Fruit fly (Drosophila melanogaster): ENCODE data around the gene Dph3.

Dph3 gene

dm6 chr3R:11211291-11212061 is 20.2 kb upstream of the Dph3 start:
- peak; percentile 41 for TF ChIP-seq dmrt93B (GFP tag; optimal IDR thresholded peaks at IDR 0.05)
- TF ChIP-seq Sp1 (GFP tag; optimal IDR thresholded peaks at IDR 0.05), result peak; percentile 59
- peak; percentile 88 for TF ChIP-seq Jra (GFP tag; optimal IDR thresholded peaks at IDR 0.05)
- no peak for TF ChIP-seq Abd-B (GFP tag; optimal IDR thresholded peaks at IDR 0.05)
- TF ChIP-seq br (GFP tag; optimal IDR thresholded peaks at IDR 0.05), result peak; percentile 36
- TF ChIP-seq Hr83 (GFP tag; optimal IDR thresholded peaks at IDR 0.05; ENCODE audit: poor library complexity, severe bottlenecking), result peak; percentile 66
- peak; percentile 73 for TF ChIP-seq HLH106 (tag; optimal IDR thresholded peaks at IDR 0.05)
- TF ChIP-seq ey (GFP tag; optimal IDR thresholded peaks at IDR 0.05), result peak; percentile 65
- no peak for TF ChIP-seq Hr78 (GFP tag; optimal IDR thresholded peaks at IDR 0.05)
- TF ChIP-seq pan (optimal IDR thresholded peaks at IDR 0.05), result no peak
- no peak for TF ChIP-seq CG32264 (GFP tag; optimal IDR thresholded peaks at IDR 0.05)
- TF ChIP-seq sage (GFP tag; optimal IDR thresholded peaks at IDR 0.05), result no peak
- no peak for TF ChIP-seq tai (GFP tag; optimal IDR thresholded peaks at IDR 0.05)
- no peak for TF ChIP-seq lola (GFP tag; optimal IDR thresholded peaks at IDR 0.05)
- TF ChIP-seq fru (GFP tag; optimal IDR thresholded peaks at IDR 0.05), result peak; percentile 60
- peak; percentile 61 for TF ChIP-seq Hnf4 (GFP tag; optimal IDR thresholded peaks at IDR 0.05)
- peak in 1 of 2 experiments; percentile 4 for TF ChIP-seq dl (GFP tag; optimal IDR thresholded peaks at IDR 0.05; ENCODE audit: insufficient read depth in 1 of 2, partially characterized antibody in 2 of 2)
- TF ChIP-seq Dif (GFP tag; optimal IDR thresholded peaks at IDR 0.05; ENCODE audit: partially characterized antibody), result no peak
- no peak for TF ChIP-seq dsf (GFP tag; optimal IDR thresholded peaks at IDR 0.05; ENCODE audit: borderline replicate concordance)
- peak; percentile 62 for TF ChIP-seq OdsH (GFP tag; optimal IDR thresholded peaks at IDR 0.05)
- TF ChIP-seq Dfd (GFP tag; optimal IDR thresholded peaks at IDR 0.05), result no peak
- TF ChIP-seq rgr (GFP tag; optimal IDR thresholded peaks at IDR 0.05), result peak; percentile 77
- TF ChIP-seq GATAd (GFP tag; optimal IDR thresholded peaks at IDR 0.05), result no peak
- no peak for TF ChIP-seq jim (GFP tag; optimal IDR thresholded peaks at IDR 0.05)
- peak; percentile 74 for TF ChIP-seq h (GFP tag; optimal IDR thresholded peaks at IDR 0.05)
- TF ChIP-seq usp (GFP tag; optimal IDR thresholded peaks at IDR 0.05), result no peak
- TF ChIP-seq psq (GFP tag; optimal IDR thresholded peaks at IDR 0.05), result peak; percentile 63
- no peak for TF ChIP-seq N (GFP tag; optimal IDR thresholded peaks at IDR 0.05)
- TF ChIP-seq CrebA (GFP tag; optimal IDR thresholded peaks at IDR 0.05; ENCODE audit: borderline replicate concordance), result no peak
- TF ChIP-seq foxo (GFP tag; optimal IDR thresholded peaks at IDR 0.05), result peak in 1 of 2 experiments; percentile 80
- TF ChIP-seq sv (GFP tag; optimal IDR thresholded peaks at IDR 0.05), result peak; percentile 55
- TF ChIP-seq Myc (optimal IDR thresholded peaks at IDR 0.05), result peak; percentile 71
- no peak for TF ChIP-seq Rel (GFP tag; optimal IDR thresholded peaks at IDR 0.05)
- peak; percentile 64 for TF ChIP-seq Rel (tag; optimal IDR thresholded peaks at IDR 0.05)
- TF ChIP-seq Mio (GFP tag; optimal IDR thresholded peaks at IDR 0.05), result no peak
- no peak for TF ChIP-seq brk (GFP tag; optimal IDR thresholded peaks at IDR 0.05)
- no peak for TF ChIP-seq Vsx2 (GFP tag; optimal IDR thresholded peaks at IDR 0.05; ENCODE audit: partially characterized antibody)
- TF ChIP-seq CG9705 (GFP tag; optimal IDR thresholded peaks at IDR 0.05), result peak; percentile 40
- TF ChIP-seq woc (GFP tag; optimal IDR thresholded peaks at IDR 0.05), result peak; percentile 82

dm6 chr3R:11214449-11214950 is 17.2 kb upstream of the Dph3 start, which contains the start of gene ZnT86D:
ZnT86D (minus strand) TSS chr3R:11214539.
- no peak for TF ChIP-seq pan (optimal IDR thresholded peaks at IDR 0.05)
- no peak for TF ChIP-seq dl (GFP tag; optimal IDR thresholded peaks at IDR 0.05; ENCODE audit: insufficient read depth in 1 of 2, partially characterized antibody in 2 of 2)
- TF ChIP-seq dsf (GFP tag; optimal IDR thresholded peaks at IDR 0.05; ENCODE audit: borderline replicate concordance), result no peak
- no peak for TF ChIP-seq GATAd (GFP tag; optimal IDR thresholded peaks at IDR 0.05)
- no peak for TF ChIP-seq Dfd (GFP tag; optimal IDR thresholded peaks at IDR 0.05)
- no peak for TF ChIP-seq CrebA (GFP tag; optimal IDR thresholded peaks at IDR 0.05; ENCODE audit: borderline replicate concordance)
- TF ChIP-seq brk (GFP tag; optimal IDR thresholded peaks at IDR 0.05), result no peak
- no peak for TF ChIP-seq sv (GFP tag; optimal IDR thresholded peaks at IDR 0.05)
- TF ChIP-seq OdsH (GFP tag; optimal IDR thresholded peaks at IDR 0.05), result peak; percentile 33
- TF ChIP-seq foxo (GFP tag; optimal IDR thresholded peaks at IDR 0.05), result peak in 1 of 2 experiments; percentile 64
- no peak for TF ChIP-seq Dif (GFP tag; optimal IDR thresholded peaks at IDR 0.05; ENCODE audit: partially characterized antibody)
- no peak for TF ChIP-seq Mio (GFP tag; optimal IDR thresholded peaks at IDR 0.05)
- peak; percentile 39 for TF ChIP-seq dmrt93B (GFP tag; optimal IDR thresholded peaks at IDR 0.05)
- TF ChIP-seq Myc (optimal IDR thresholded peaks at IDR 0.05), result peak; percentile 58
- TF ChIP-seq CG9705 (GFP tag; optimal IDR thresholded peaks at IDR 0.05), result peak; percentile 59
- TF ChIP-seq Rel (GFP tag; optimal IDR thresholded peaks at IDR 0.05), result no peak
- peak; percentile 44 for TF ChIP-seq Rel (tag; optimal IDR thresholded peaks at IDR 0.05)
- TF ChIP-seq HLH106 (tag; optimal IDR thresholded peaks at IDR 0.05), result peak; percentile 84
- peak; percentile 73 for TF ChIP-seq h (GFP tag; optimal IDR thresholded peaks at IDR 0.05)
- TF ChIP-seq sage (GFP tag; optimal IDR thresholded peaks at IDR 0.05), result no peak
- TF ChIP-seq fru (GFP tag; optimal IDR thresholded peaks at IDR 0.05), result peak; percentile 86
- TF ChIP-seq ey (GFP tag; optimal IDR thresholded peaks at IDR 0.05), result peak; percentile 61
- peak; percentile 78 for TF ChIP-seq psq (GFP tag; optimal IDR thresholded peaks at IDR 0.05)
- peak; percentile 63 for TF ChIP-seq rgr (GFP tag; optimal IDR thresholded peaks at IDR 0.05)
- peak; percentile 44 for TF ChIP-seq Hnf4 (GFP tag; optimal IDR thresholded peaks at IDR 0.05)
- peak; percentile 75 for TF ChIP-seq br (GFP tag; optimal IDR thresholded peaks at IDR 0.05)
- no peak for TF ChIP-seq lola (GFP tag; optimal IDR thresholded peaks at IDR 0.05)
- TF ChIP-seq usp (GFP tag; optimal IDR thresholded peaks at IDR 0.05), result no peak
- no peak for TF ChIP-seq jim (GFP tag; optimal IDR thresholded peaks at IDR 0.05)
- no peak for TF ChIP-seq N (GFP tag; optimal IDR thresholded peaks at IDR 0.05)
- peak; percentile 30 for TF ChIP-seq CG32264 (GFP tag; optimal IDR thresholded peaks at IDR 0.05)
- TF ChIP-seq woc (GFP tag; optimal IDR thresholded peaks at IDR 0.05), result peak; percentile 96
- peak; percentile 39 for TF ChIP-seq Hr83 (GFP tag; optimal IDR thresholded peaks at IDR 0.05; ENCODE audit: poor library complexity, severe bottlenecking)
- peak; percentile 22 for TF ChIP-seq Jra (GFP tag; optimal IDR thresholded peaks at IDR 0.05)
- TF ChIP-seq tai (GFP tag; optimal IDR thresholded peaks at IDR 0.05), result no peak
- TF ChIP-seq Hr78 (GFP tag; optimal IDR thresholded peaks at IDR 0.05), result no peak
- no peak for TF ChIP-seq Abd-B (GFP tag; optimal IDR thresholded peaks at IDR 0.05)
- TF ChIP-seq Vsx2 (GFP tag; optimal IDR thresholded peaks at IDR 0.05; ENCODE audit: partially characterized antibody), result no peak
- TF ChIP-seq Sp1 (GFP tag; optimal IDR thresholded peaks at IDR 0.05), result peak; percentile 81

Measured in whole organism, wandering third instar larva.